Fruit fly (Drosophila melanogaster) whole organism, embryonic: ENCODE data around the gene Cpr67Fb.

Experiments used
- Adf1 ChIP-seq: fragments of 200-800 bp; sonication (Bioruptor generic); IDR thresholded peaks from 2 replicates; pipeline ENCODE4 v1.3.6; 2022; ENCODE audit warnings: missing biosample characterization, missing genetic modification characterization
- Awh ChIP-seq: fragments of 200-800 bp; sonication (Bioruptor generic); IDR thresholded peaks from 2 replicates; pipeline ENCODE4, ENCODE4 v1.3.6; 2022; ENCODE audit warnings: missing biosample characterization, missing genetic modification characterization
- Bteb2 ChIP-seq: fragments of 200-800 bp; sonication (Bioruptor generic); optimal IDR thresholded peaks from 2 replicates; lab custom pipeline; 2016; ENCODE audit warnings: missing biosample characterization, missing genetic modification characterization
- CG10431 ChIP-seq: fragments of 200-800 bp; sonication (Bioruptor generic); optimal IDR thresholded peaks from 3 replicates; lab custom pipeline; 2018; ENCODE audit warnings: missing biosample characterization, mild to moderate bottlenecking, missing genetic modification characterization
- CG11093 ChIP-seq: fragments of 200-800 bp; sonication (Bioruptor generic); IDR thresholded peaks from 3 replicates; pipeline ENCODE4 v1.3.6; 2022; ENCODE audit warnings: missing biosample characterization, missing genetic modification characterization
- CG11456 ChIP-seq: fragments of 200-800 bp; sonication (Bioruptor generic); IDR thresholded peaks from 3 replicates; pipeline ENCODE4 v1.3.6; 2022; ENCODE audit warnings: missing biosample characterization, missing genetic modification characterization
- CG11504 ChIP-seq: fragments of 200-800 bp; sonication (Bioruptor generic); optimal IDR thresholded peaks from 3 replicates; lab custom pipeline; 2019; ENCODE audit warnings: missing biosample characterization, mild to moderate bottlenecking, missing genetic modification characterization, moderate library complexity
- CG11723 ChIP-seq: fragments of 200-800 bp; sonication (Bioruptor generic); optimal IDR thresholded peaks from 2 replicates; lab custom pipeline; 2017; ENCODE audit warnings: missing biosample characterization, mild to moderate bottlenecking, missing genetic modification characterization
- CG13287 ChIP-seq: fragments of 200-800 bp; sonication (Bioruptor generic); IDR thresholded peaks from 2 replicates; pipeline ENCODE4 v1.3.6; 2022; ENCODE audit warnings: missing biosample characterization, missing genetic modification characterization; ENCODE audit not compliant: partially characterized antibody
- CG14667 ChIP-seq: fragments of 200-800 bp; sonication (Bioruptor generic); IDR thresholded peaks from 2 replicates; pipeline ENCODE4 v1.3.6; 2022; ENCODE audit warnings: missing biosample characterization, missing genetic modification characterization
- CG15011 ChIP-seq: fragments of 200-800 bp; sonication (Bioruptor generic); optimal IDR thresholded peaks from 3 replicates; lab custom pipeline; 2018; ENCODE audit warnings: missing biosample characterization, mild to moderate bottlenecking, missing genetic modification characterization
- CG1602 ChIP-seq: fragments of 200-800 bp; sonication (Bioruptor generic); optimal IDR thresholded peaks from 3 replicates; lab custom pipeline; 2016; ENCODE audit warnings: missing biosample characterization, missing genetic modification characterization
- CG16815 ChIP-seq: fragments of 200-800 bp; sonication (Bioruptor generic); optimal IDR thresholded peaks from 3 replicates; lab custom pipeline; 2017; ENCODE audit warnings: missing biosample characterization, mild to moderate bottlenecking, missing genetic modification characterization
- CG1832 ChIP-seq: fragments of 200-800 bp; sonication (Bioruptor generic); optimal IDR thresholded peaks from 2 replicates; lab custom pipeline; 2017; ENCODE audit warnings: missing biosample characterization, mild to moderate bottlenecking, missing genetic modification characterization, inconsistent platforms
- CG18764 ChIP-seq: fragments of 200-800 bp; sonication (Bioruptor generic); optimal IDR thresholded peaks from 3 replicates; lab custom pipeline; 2016; ENCODE audit warnings: missing biosample characterization, missing genetic modification characterization
- CG43689 ChIP-seq: fragments of 200-800 bp; sonication (Bioruptor generic); IDR thresholded peaks from 2 replicates; pipeline ENCODE4 v1.3.6; 2022; ENCODE audit warnings: missing biosample characterization, missing genetic modification characterization
- CG4424 ChIP-seq: fragments of 200-800 bp; sonication (Bioruptor generic); optimal IDR thresholded peaks from 3 replicates; lab custom pipeline; 2016; ENCODE audit warnings: missing biosample characterization, missing genetic modification characterization
- CG4617 ChIP-seq: fragments of 200-800 bp; sonication (Bioruptor generic); optimal IDR thresholded peaks from 3 replicates; lab custom pipeline; 2016; ENCODE audit warnings: missing biosample characterization, missing genetic modification characterization, borderline replicate concordance
- CG4730 ChIP-seq: fragments of 200-800 bp; sonication (Bioruptor generic); IDR thresholded peaks from 2 replicates; pipeline ENCODE4 v1.3.6; 2022; ENCODE audit warnings: missing biosample characterization, missing genetic modification characterization
- CG6654 ChIP-seq: fragments of 200-800 bp; sonication (Bioruptor generic); optimal IDR thresholded peaks from 2 replicates; lab custom pipeline; 2017; ENCODE audit warnings: missing biosample characterization, mild to moderate bottlenecking, missing genetic modification characterization
- CG7372 ChIP-seq: fragments of 200-800 bp; sonication (Bioruptor generic); IDR thresholded peaks from 2 replicates; pipeline ENCODE4 v1.3.6; 2022; ENCODE audit warnings: missing biosample characterization, missing genetic modification characterization
- CG7963 ChIP-seq: fragments of 200-800 bp; sonication (Bioruptor generic); IDR thresholded peaks from 3 replicates; pipeline ENCODE4 v1.3.6; 2022; ENCODE audit warnings: missing biosample characterization, missing genetic modification characterization; ENCODE audit not compliant: partially characterized antibody
- CG8290 ChIP-seq, 3 experiments: fragments of 200-800 bp; sonication (Bioruptor generic); optimal IDR thresholded peaks; 2 replicates each; lab custom pipeline; 2016 to 2019; ENCODE audit warnings: missing biosample characterization in 3 of 3, missing genetic modification characterization in 3 of 3, mild to moderate bottlenecking in 2 of 3, moderate library complexity in 1 of 3
- CG9609 ChIP-seq: fragments of 200-800 bp; sonication (Bioruptor generic); optimal IDR thresholded peaks from 3 replicates; lab custom pipeline; 2016; ENCODE audit warnings: missing biosample characterization, missing genetic modification characterization
- CHES-1-like ChIP-seq: fragments of 200-800 bp; sonication (Bioruptor generic); optimal IDR thresholded peaks from 2 replicates; lab custom pipeline; 2016; ENCODE audit warnings: missing biosample characterization, missing genetic modification characterization
- D ChIP-seq, 2 experiments: fragments of 200-800 bp in 1 of 2; fragments of >200 bp in 1 of 2; sonication (Bioruptor generic) in 1 of 2; optimal IDR thresholded peaks; 2 replicates in 1 of 2; 3 replicates in 1 of 2; lab custom pipeline; 2017; ENCODE audit warnings: mild to moderate bottlenecking in 1 of 2, missing biosample characterization in 1 of 2, missing genetic modification characterization in 1 of 2, missing genetic modification reagents in 1 of 2
- Drgx ChIP-seq: fragments of 200-800 bp; sonication (Bioruptor generic); IDR thresholded peaks from 2 replicates; pipeline ENCODE4 v1.3.6; 2022; ENCODE audit warnings: missing biosample characterization, missing genetic modification characterization
- E2f2 ChIP-seq: fragments of 200-800 bp; sonication (Bioruptor generic); IDR thresholded peaks from 2 replicates; pipeline ENCODE4 v1.3.6; 2022; ENCODE audit warnings: missing biosample characterization, missing genetic modification characterization
- Fer3 ChIP-seq: fragments of 200-800 bp; sonication (Bioruptor generic); optimal IDR thresholded peaks from 2 replicates; lab custom pipeline; 2018; ENCODE audit warnings: missing biosample characterization, mild to moderate bottlenecking, missing genetic modification characterization, moderate library complexity
- Hmr ChIP-seq: fragments of 200-800 bp; sonication (Bioruptor generic); optimal IDR thresholded peaks from 3 replicates; lab custom pipeline; 2017; ENCODE audit warnings: mild to moderate bottlenecking, missing biosample characterization, missing genetic modification reagents, missing genetic modification characterization
- Hr78 ChIP-seq, 2 experiments: fragments of 200-800 bp in 1 of 2; fragments of >200 bp in 1 of 2; sonication (Bioruptor generic) in 1 of 2; optimal IDR thresholded peaks; 2 replicates each; lab custom pipeline; 2017 to 2019; ENCODE audit warnings: missing biosample characterization in 2 of 2, missing genetic modification characterization in 2 of 2, mild to moderate bottlenecking in 1 of 2, moderate library complexity in 1 of 2
- NC2β ChIP-seq: fragments of 200-800 bp; sonication (Bioruptor generic); optimal IDR thresholded peaks from 2 replicates; lab custom pipeline; 2016; ENCODE audit warnings: missing biosample characterization, missing genetic modification characterization
- Neu2 ChIP-seq: fragments of 200-800 bp; sonication (Bioruptor generic); optimal IDR thresholded peaks from 3 replicates; lab custom pipeline; 2016; ENCODE audit warnings: missing biosample characterization, missing genetic modification characterization, borderline replicate concordance
- az2 ChIP-seq: fragments of 200-800 bp; sonication (Bioruptor generic); optimal IDR thresholded peaks from 3 replicates; lab custom pipeline; 2016; ENCODE audit warnings: missing biosample characterization, missing genetic modification characterization
- cato ChIP-seq: fragments of 200-800 bp; sonication (Bioruptor generic); optimal IDR thresholded peaks from 2 replicates; lab custom pipeline; 2016; ENCODE audit warnings: missing biosample characterization, missing genetic modification characterization, borderline replicate concordance
- cg ChIP-seq: fragments of 200-800 bp; sonication (Bioruptor generic); optimal IDR thresholded peaks from 3 replicates; lab custom pipeline; 2019; ENCODE audit warnings: missing biosample characterization, mild to moderate bottlenecking, missing genetic modification characterization, moderate library complexity
- da ChIP-seq: fragments of 200-800 bp; sonication (Bioruptor generic); optimal IDR thresholded peaks from 2 replicates; lab custom pipeline; 2016; ENCODE audit warnings: missing biosample characterization, missing genetic modification characterization
- disco-r ChIP-seq: fragments of 200-800 bp; sonication (Bioruptor generic); optimal IDR thresholded peaks from 2 replicates; lab custom pipeline; 2016; ENCODE audit warnings: missing biosample characterization, missing genetic modification characterization
- gt ChIP-seq: fragments of 200-800 bp; sonication (Bioruptor generic); IDR thresholded peaks from 2 replicates; pipeline ENCODE4 v1.3.6; 2022; ENCODE audit warnings: missing biosample characterization, missing genetic modification characterization
- kni ChIP-seq: fragments of 200-800 bp; sonication (Bioruptor generic); optimal IDR thresholded peaks from 3 replicates; lab custom pipeline; 2017; ENCODE audit warnings: mild to moderate bottlenecking, missing biosample characterization, missing genetic modification reagents, missing genetic modification characterization
- org-1 ChIP-seq: fragments of 200-800 bp; sonication (Bioruptor generic); optimal IDR thresholded peaks from 2 replicates; lab custom pipeline; 2017; ENCODE audit warnings: missing biosample characterization, missing genetic modification characterization
- pho ChIP-seq: fragments of 200-800 bp; sonication (Bioruptor generic); optimal IDR thresholded peaks from 2 replicates; lab custom pipeline; 2016; ENCODE audit warnings: missing biosample characterization, missing genetic modification characterization
- pnt ChIP-seq: fragments of 200-800 bp; sonication (Bioruptor generic); optimal IDR thresholded peaks from 3 replicates; lab custom pipeline; 2016; ENCODE audit warnings: missing biosample characterization, missing genetic modification characterization
- repo ChIP-seq: fragments of 200-800 bp; sonication (Bioruptor generic); optimal IDR thresholded peaks from 2 replicates; lab custom pipeline; 2016; ENCODE audit warnings: missing biosample characterization, missing genetic modification characterization
- shn ChIP-seq: fragments of 200-800 bp; sonication (Bioruptor generic); optimal IDR thresholded peaks from 3 replicates; lab custom pipeline; 2016; ENCODE audit warnings: missing biosample characterization, missing genetic modification characterization
- sim ChIP-seq: fragments of 200-800 bp; sonication (Bioruptor generic); IDR thresholded peaks from 2 replicates; pipeline ENCODE4 v1.3.6; 2022; ENCODE audit warnings: missing biosample characterization, missing genetic modification characterization
- slbo ChIP-seq: fragments of 200-800 bp; sonication (Bioruptor generic); IDR thresholded peaks from 2 replicates; pipeline ENCODE4 v1.3.6; 2022; ENCODE audit warnings: missing biosample characterization, missing genetic modification characterization
- twi ChIP-seq: fragments of 200-800 bp; optimal IDR thresholded peaks from 2 replicates; lab custom pipeline; 2019; ENCODE audit warnings: missing biosample characterization, mild to moderate bottlenecking, missing genetic modification characterization, moderate library complexity
- yki ChIP-seq: fragments of >200 bp; optimal IDR thresholded peaks from 3 replicates; lab custom pipeline; 2018

Gene Cpr67Fb

DNA sequence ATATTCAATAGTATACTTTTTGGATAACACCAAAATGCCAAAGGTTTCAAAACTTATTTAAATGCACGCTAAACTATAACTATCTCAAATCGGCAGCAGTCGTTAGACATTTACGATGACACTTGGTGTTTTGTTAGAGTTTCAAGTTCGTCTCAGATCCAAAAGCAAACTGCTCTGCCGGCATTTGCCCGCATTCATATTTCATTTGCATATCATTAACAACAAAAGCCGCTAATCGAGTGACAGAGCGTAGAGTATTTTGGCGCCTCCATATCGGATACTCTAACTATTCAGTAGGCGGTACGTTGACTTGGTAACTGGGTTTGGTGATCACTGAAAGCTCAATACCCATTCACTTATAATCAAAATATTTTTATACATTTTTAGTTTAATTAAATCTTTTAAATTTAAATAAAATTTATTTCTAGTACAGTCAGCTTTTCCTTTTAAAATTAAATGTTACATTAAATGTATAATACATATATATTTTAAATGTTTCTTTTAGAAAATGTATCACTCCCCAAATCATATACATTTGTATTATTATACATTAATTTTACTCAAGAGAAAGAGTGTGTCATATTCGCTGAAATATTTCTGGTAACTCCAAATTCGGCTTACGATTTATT lies 703 bp upstream of the Cpr67Fb start (continued):
- TF ChIP-seq gt (GFP tag; lab: Robert Waterston, UW) (no peak), CG11456 (no peak), CG7372 (GFP tag; lab: Robert Waterston, UW) (no peak), Awh (GFP tag; lab: Robert Waterston, UW) (peak; percentile 63; the same call in 1 of the 2 replicates), D (optimal IDR thresholded peaks at IDR 0.05; lab: Kevin White, UChicago) (no peak), D (GFP tag; optimal IDR thresholded peaks at IDR 0.05; lab: Kevin White, UChicago) (peak; percentile 39), CG14667 (GFP tag; lab: Robert Waterston, UW) (no peak), CG4424 (GFP tag; lab: Kevin White, UChicago) (peak; percentile 16), CG18764 (GFP tag; lab: Kevin White, UChicago) (no peak), twi (tag; lab: Kevin White, UChicago) (no peak), kni (GFP tag; lab: Kevin White, UChicago) (no peak), cg (GFP tag; lab: Kevin White, UChicago) (peak; percentile 46), org-1 (GFP tag; lab: Kevin White, UChicago) (no peak), yki (no peak), slbo (GFP tag; lab: Robert Waterston, UW) (peak; percentile 58; the same call in 1 of the 2 replicates), sim (GFP tag; lab: Robert Waterston, UW) (no peak), Hmr (GFP tag; lab: Kevin White, UChicago) (peak; percentile 49), CG7963 (GFP tag; lab: Robert Waterston, UW) (no peak), Fer3 (tag; lab: Kevin White, UChicago) (peak; percentile 41), Hr78 (GFP tag; optimal IDR thresholded peaks at IDR 0.05; lab: Kevin White, UChicago) (peak in 1 of 2 experiments; percentile 7), CG6654 (GFP tag; lab: Kevin White, UChicago) (no peak), NC2β (GFP tag; lab: Kevin White, UChicago) (no peak), Adf1 (GFP tag; lab: Robert Waterston, UW) (no peak), cato (GFP tag; lab: Kevin White, UChicago) (no peak), CG11093 (GFP tag; lab: Robert Waterston, UW) (no peak), az2 (GFP tag; lab: Kevin White, UChicago) (peak; percentile 7), CHES-1-like (GFP tag; lab: Kevin White, UChicago) (no peak), CG11504 (tag; lab: Kevin White, UChicago) (peak; percentile 81), CG13287 (GFP tag; lab: Robert Waterston, UW) (peak; percentile 9; the same call in 1 of the 2 replicates), shn (no peak), CG9609 (no peak), repo (no peak), pho (GFP tag; lab: Kevin White, UChicago) (no peak), CG43689 (no peak), disco-r (GFP tag; lab: Kevin White, UChicago) (no peak), CG11723 (GFP tag; lab: Kevin White, UChicago) (peak; percentile 5), CG16815 (GFP tag; lab: Kevin White, UChicago) (no peak), E2f2 (GFP tag; lab: Robert Waterston, UW) (no peak), CG4730 (no peak), Neu2 (GFP tag; lab: Kevin White, UChicago) (no peak), Bteb2 (GFP tag; lab: Kevin White, UChicago) (no peak), CG1602 (GFP tag; lab: Kevin White, UChicago) (no peak), da (GFP tag; lab: Kevin White, UChicago) (no peak), CG4617 (GFP tag; lab: Kevin White, UChicago) (no peak), CG10431 (GFP tag; lab: Kevin White, UChicago) (no peak), Drgx (GFP tag; lab: Robert Waterston, UW) (no peak), pnt (GFP tag; lab: Kevin White, UChicago) (no peak), CG1832 (GFP tag; lab: Kevin White, UChicago) (no peak), CG8290 (GFP tag; optimal IDR thresholded peaks at IDR 0.05; lab: Kevin White, UChicago) (no peak), CG8290 (tag; optimal IDR thresholded peaks at IDR 0.05; lab: Kevin White, UChicago) (no peak), CG15011 (no peak)
